Fruit fly (Drosophila melanogaster) whole organism, embryonic: ENCODE measurements around the gene Rpp14b.

Source experiments
- Abd-B ChIP-seq: fragments of 200-800 bp; sonication (Bioruptor generic); optimal IDR thresholded peaks from 2 replicates; lab custom pipeline; 2018; ENCODE audit warnings: missing biosample characterization, mild to moderate bottlenecking, missing genetic modification characterization, moderate library complexity
- Aef1 ChIP-seq: fragments of 200-800 bp; sonication (Bioruptor generic); IDR thresholded peaks from 3 replicates; pipeline ENCODE4 v1.3.6; 2022; ENCODE audit warnings: missing biosample characterization, missing genetic modification characterization
- Atf6 ChIP-seq: fragments of 200-800 bp; sonication (Bioruptor generic); IDR thresholded peaks from 2 replicates; pipeline ENCODE4 v1.3.6; 2022; ENCODE audit warnings: missing biosample characterization, missing genetic modification characterization
- Awh ChIP-seq: fragments of 200-800 bp; sonication (Bioruptor generic); IDR thresholded peaks from 2 replicates; pipeline ENCODE4, ENCODE4 v1.3.6; 2022; ENCODE audit warnings: missing biosample characterization, missing genetic modification characterization
- Blimp-1 ChIP-seq: fragments of 200-800 bp; sonication (Bioruptor generic); optimal IDR thresholded peaks from 3 replicates; lab custom pipeline; 2018; ENCODE audit warnings: missing biosample characterization, missing genetic modification characterization, mild to moderate bottlenecking, moderate library complexity, missing genetic modification reagents
- CG10274 ChIP-seq: fragments of 200-800 bp; sonication (Bioruptor generic); optimal IDR thresholded peaks from 3 replicates; lab custom pipeline; 2017; ENCODE audit warnings: missing biosample characterization, mild to moderate bottlenecking, missing genetic modification characterization
- CG10979 ChIP-seq: fragments of 200-800 bp; sonication (Bioruptor generic); optimal IDR thresholded peaks from 2 replicates; lab custom pipeline; 2018; ENCODE audit warnings: missing biosample characterization, mild to moderate bottlenecking, missing genetic modification characterization, moderate library complexity
- CG11085 ChIP-seq: fragments of 200-800 bp; sonication (Bioruptor generic); IDR thresholded peaks from 2 replicates; pipeline ENCODE4 v1.3.6; 2022; ENCODE audit warnings: missing biosample characterization, missing genetic modification characterization
- CG12071 ChIP-seq: fragments of 200-800 bp; sonication (Bioruptor generic); optimal IDR thresholded peaks from 3 replicates; lab custom pipeline; 2018; ENCODE audit warnings: missing biosample characterization, mild to moderate bottlenecking, missing genetic modification characterization
- CG13424 ChIP-seq: fragments of 200-800 bp; sonication (Bioruptor generic); optimal IDR thresholded peaks from 2 replicates; lab custom pipeline; 2019; ENCODE audit warnings: missing biosample characterization, mild to moderate bottlenecking, missing genetic modification characterization, moderate library complexity
- CG1603 ChIP-seq: fragments of 200-800 bp; sonication (Bioruptor generic); optimal IDR thresholded peaks from 2 replicates; lab custom pipeline; 2019; ENCODE audit warnings: missing biosample characterization, mild to moderate bottlenecking, missing genetic modification characterization, moderate library complexity
- CG17186 ChIP-seq: fragments of 200-800 bp; sonication (Bioruptor generic); optimal IDR thresholded peaks from 3 replicates; lab custom pipeline; 2017; ENCODE audit warnings: missing biosample characterization, missing genetic modification reagents, missing genetic modification characterization
- CG17361 ChIP-seq: fragments of 200-800 bp; sonication (Bioruptor generic); IDR thresholded peaks from 3 replicates; pipeline ENCODE4 v1.3.6; 2022; ENCODE audit warnings: missing biosample characterization, missing genetic modification characterization
- CG18599 ChIP-seq: fragments of 200-800 bp; sonication (Bioruptor generic); optimal IDR thresholded peaks from 3 replicates; lab custom pipeline; 2017; ENCODE audit warnings: missing biosample characterization, missing genetic modification characterization, mild to moderate bottlenecking, moderate library complexity, missing genetic modification reagents
- CG2120 ChIP-seq: fragments of 200-800 bp; sonication (Bioruptor generic); optimal IDR thresholded peaks from 3 replicates; lab custom pipeline; 2016; ENCODE audit warnings: missing biosample characterization, missing genetic modification characterization
- CG2712 ChIP-seq: fragments of 200-800 bp; optimal IDR thresholded peaks from 3 replicates; lab custom pipeline; 2019; ENCODE audit warnings: missing biosample characterization, mild to moderate bottlenecking, missing genetic modification characterization, moderate library complexity
- CG31224 ChIP-seq: fragments of 200-800 bp; sonication (Bioruptor generic); IDR thresholded peaks from 2 replicates; pipeline ENCODE4 v1.3.6; 2022; ENCODE audit warnings: missing biosample characterization, missing genetic modification characterization
- CG8290 ChIP-seq, 3 experiments: fragments of 200-800 bp; sonication (Bioruptor generic); optimal IDR thresholded peaks; 2 replicates each; lab custom pipeline; 2016 to 2019; ENCODE audit warnings: missing biosample characterization in 3 of 3, missing genetic modification characterization in 3 of 3, mild to moderate bottlenecking in 2 of 3, moderate library complexity in 1 of 3
- Dll ChIP-seq: fragments of 200-800 bp; sonication (Bioruptor generic); IDR thresholded peaks from 4 replicates; pipeline ENCODE4 v1.3.6; 2022; ENCODE audit warnings: missing biosample characterization, missing genetic modification characterization; ENCODE audit not compliant: partially characterized antibody
- Ets65A ChIP-seq: fragments of 200-800 bp; sonication (Bioruptor generic); peaks from one replicate; lab custom pipeline; 2016; ENCODE audit warnings: missing biosample characterization, missing genetic modification characterization
- HLH3B ChIP-seq: fragments of 200-800 bp; sonication (Bioruptor generic); IDR thresholded peaks from 2 replicates; pipeline ENCODE4 v1.3.6; 2022; ENCODE audit warnings: missing biosample characterization, missing genetic modification characterization
- Lhr ChIP-seq: fragments of 200-800 bp; sonication (Bioruptor generic); optimal IDR thresholded peaks from 3 replicates; lab custom pipeline; 2017; ENCODE audit warnings: mild to moderate bottlenecking, missing biosample characterization, missing genetic modification reagents, missing genetic modification characterization
- Med ChIP-seq: fragments of 200-800 bp; sonication (Bioruptor generic); peaks from one replicate; lab custom pipeline; 2016; ENCODE audit warnings: missing biosample characterization, missing genetic modification characterization, mild to moderate bottlenecking, inconsistent platforms, moderate library complexity
- Meics ChIP-seq: fragments of 200-800 bp; sonication (Bioruptor generic); optimal IDR thresholded peaks from 2 replicates; lab custom pipeline; 2017; ENCODE audit warnings: missing biosample characterization, mild to moderate bottlenecking, missing genetic modification characterization
- Neu2 ChIP-seq: fragments of 200-800 bp; sonication (Bioruptor generic); optimal IDR thresholded peaks from 3 replicates; lab custom pipeline; 2016; ENCODE audit warnings: missing biosample characterization, missing genetic modification characterization, borderline replicate concordance
- Oli ChIP-seq: fragments of 200-800 bp; sonication (Bioruptor generic); optimal IDR thresholded peaks from 2 replicates; lab custom pipeline; 2018; ENCODE audit warnings: missing biosample characterization, mild to moderate bottlenecking, missing genetic modification characterization, moderate library complexity
- Pdp1 ChIP-seq, 2 experiments: fragments of 200-800 bp; sonication (Bioruptor generic); optimal IDR thresholded peaks; 3 replicates each; lab custom pipeline; 2016; ENCODE audit warnings: missing biosample characterization in 2 of 2, missing genetic modification characterization in 2 of 2, mild to moderate bottlenecking in 1 of 2, moderate library complexity in 1 of 2
- Sox100B ChIP-seq: fragments of 200-800 bp; sonication (Bioruptor generic); optimal IDR thresholded peaks from 3 replicates; lab custom pipeline; 2018; ENCODE audit warnings: missing biosample characterization, mild to moderate bottlenecking, missing genetic modification characterization
- Xrp1 ChIP-seq: fragments of 200-800 bp; sonication (Bioruptor generic); IDR thresholded peaks from 2 replicates; pipeline ENCODE4 v1.3.6; 2022; ENCODE audit warnings: missing biosample characterization, missing genetic modification characterization
- YL-1 ChIP-seq: fragments of 200-800 bp; sonication (Bioruptor generic); optimal IDR thresholded peaks from 3 replicates; lab custom pipeline; 2017; ENCODE audit warnings: missing biosample characterization, mild to moderate bottlenecking, missing genetic modification characterization
- ac ChIP-seq: fragments of 200-800 bp; sonication (Bioruptor generic); optimal IDR thresholded peaks from 3 replicates; lab custom pipeline; 2017; ENCODE audit warnings: missing biosample characterization, mild to moderate bottlenecking, missing genetic modification characterization
- chif ChIP-seq, 2 experiments: fragments of 200-800 bp; sonication (Bioruptor generic); optimal IDR thresholded peaks; 3 replicates each; lab custom pipeline; 2016; ENCODE audit warnings: missing biosample characterization in 2 of 2, missing genetic modification characterization in 2 of 2
- dysf ChIP-seq: fragments of 200-800 bp; sonication (Bioruptor generic); IDR thresholded peaks from 3 replicates; pipeline ENCODE4 v1.3.6; 2022; ENCODE audit warnings: missing biosample characterization, missing genetic modification characterization
- fd96Cb ChIP-seq: fragments of 200-800 bp; sonication (Bioruptor generic); optimal IDR thresholded peaks from 2 replicates; lab custom pipeline; 2018; ENCODE audit warnings: missing biosample characterization, mild to moderate bottlenecking, missing genetic modification characterization, moderate library complexity
- ftz-f1 ChIP-seq: fragments of 200-800 bp; sonication (Bioruptor generic); optimal IDR thresholded peaks from 2 replicates; lab custom pipeline; 2016; ENCODE audit warnings: missing biosample characterization, missing genetic modification characterization
- gem ChIP-seq: fragments of 200-800 bp; sonication (Bioruptor generic); optimal IDR thresholded peaks from 2 replicates; lab custom pipeline; 2019; ENCODE audit warnings: missing biosample characterization, mild to moderate bottlenecking, missing genetic modification characterization, moderate library complexity
- grau ChIP-seq: fragments of 200-800 bp; optimal IDR thresholded peaks from 3 replicates; lab custom pipeline; 2019; ENCODE audit warnings: missing biosample characterization, mild to moderate bottlenecking, missing genetic modification characterization, moderate library complexity
- lab ChIP-seq: fragments of 200-800 bp; sonication (Bioruptor generic); optimal IDR thresholded peaks from 3 replicates; lab custom pipeline; 2017; ENCODE audit warnings: missing biosample characterization, missing genetic modification characterization, mild to moderate bottlenecking, moderate library complexity, missing genetic modification reagents
- lmd ChIP-seq: fragments of 200-800 bp; sonication (Bioruptor generic); IDR thresholded peaks from 2 replicates; pipeline ENCODE4 v1.3.6; 2022; ENCODE audit warnings: missing biosample characterization, missing genetic modification characterization
- nom ChIP-seq: fragments of 200-800 bp; sonication (Bioruptor generic); optimal IDR thresholded peaks from 2 replicates; lab custom pipeline; 2017; ENCODE audit warnings: missing biosample characterization, missing genetic modification characterization, mild to moderate bottlenecking, moderate library complexity, missing genetic modification reagents
- oc ChIP-seq: fragments of 200-800 bp; sonication (Bioruptor generic); optimal IDR thresholded peaks from 2 replicates; lab custom pipeline; 2018; ENCODE audit warnings: missing biosample characterization, mild to moderate bottlenecking, missing genetic modification characterization, moderate library complexity
- p53 ChIP-seq: fragments of 200-800 bp; sonication (Bioruptor generic); optimal IDR thresholded peaks from 2 replicates; lab custom pipeline; 2016; ENCODE audit warnings: missing biosample characterization, missing genetic modification characterization
- pb ChIP-seq: fragments of 200-800 bp; sonication (Bioruptor generic); optimal IDR thresholded peaks from 3 replicates; lab custom pipeline; 2016; ENCODE audit warnings: missing biosample characterization, missing genetic modification characterization
- phol ChIP-seq: fragments of 200-800 bp; sonication (Bioruptor generic); optimal IDR thresholded peaks from 3 replicates; lab custom pipeline; 2018; ENCODE audit warnings: missing biosample characterization, mild to moderate bottlenecking, missing genetic modification characterization, moderate library complexity
- prd ChIP-seq, 3 experiments: fragments of >200 bp in 2 of 3; fragments of 200-800 bp in 1 of 3; sonication (Bioruptor generic) in 1 of 3; optimal IDR thresholded peaks in 2 of 3; IDR thresholded peaks in 1 of 3; 2 replicates in 2 of 3; 3 replicates in 1 of 3; pipeline versions ENCODE4 v1.3.6 to Lab custom; 2017 to 2022; ENCODE audit warnings: missing biosample characterization in 1 of 3, missing genetic modification characterization in 1 of 3
- row ChIP-seq: fragments of 200-800 bp; sonication (Bioruptor generic); IDR thresholded peaks from 3 replicates; pipeline ENCODE4 v1.3.6; 2022; ENCODE audit warnings: missing biosample characterization, missing genetic modification characterization
- shn ChIP-seq: fragments of 200-800 bp; sonication (Bioruptor generic); optimal IDR thresholded peaks from 3 replicates; lab custom pipeline; 2016; ENCODE audit warnings: missing biosample characterization, missing genetic modification characterization
- unpg ChIP-seq: fragments of 200-800 bp; sonication (Bioruptor generic); optimal IDR thresholded peaks from 3 replicates; lab custom pipeline; 2018; ENCODE audit warnings: missing biosample characterization, mild to moderate bottlenecking, missing genetic modification characterization, moderate library complexity

The Rpp14b gene

dm6 chr3R:30083215-30083614 lies 27.5 kb downstream of the Rpp14b start (continued):
- TF ChIP-seq CG17361 (GFP tag; lab: Robert Waterston, UW): 0 out of 3 replicates have a peak, but pooled peaks have one; percentile 13
- TF ChIP-seq ftz-f1 (GFP tag; lab: Kevin White, UChicago): no peak
- no peak for TF ChIP-seq nom (GFP tag; lab: Kevin White, UChicago)
- no peak for TF ChIP-seq ac (GFP tag; lab: Kevin White, UChicago)
- peak; percentile 23 for TF ChIP-seq grau
- TF ChIP-seq Abd-B: peak; percentile 26
- TF ChIP-seq CG11085 (GFP tag; lab: Robert Waterston, UW): no peak
- no peak for TF ChIP-seq CG8290 (GFP tag; optimal IDR thresholded peaks at IDR 0.05; lab: Kevin White, UChicago)
- peak in 1 of 2 experiments; percentile 4 for TF ChIP-seq CG8290 (tag; optimal IDR thresholded peaks at IDR 0.05; lab: Kevin White, UChicago)
- TF ChIP-seq CG31224 (GFP tag; lab: Robert Waterston, UW): 0 out of 2 replicates have a peak, but pooled peaks have one; percentile 18
- TF ChIP-seq Awh (GFP tag; lab: Robert Waterston, UW): peak; percentile 29; the same call in 1 of the 2 replicates
- peak; percentile 20 for TF ChIP-seq lab
- TF ChIP-seq unpg: peak; percentile 14
- no peak for TF ChIP-seq chif (GFP tag; optimal IDR thresholded peaks at IDR 0.05; lab: Kevin White, UChicago)
- peak; percentile 81 for TF ChIP-seq Ets65A (GFP tag; lab: Kevin White, UChicago)
- TF ChIP-seq phol: peak; percentile 24
- TF ChIP-seq lmd (GFP tag; lab: Robert Waterston, UW): 0 out of 2 replicates have a peak, but pooled peaks have one; percentile 32
- TF ChIP-seq Sox100B (GFP tag; lab: Kevin White, UChicago): peak; percentile 2
- peak; percentile 47 for TF ChIP-seq Med (GFP tag; lab: Kevin White, UChicago)
- TF ChIP-seq prd (optimal IDR thresholded peaks at IDR 0.05; lab: Kevin White, UChicago): no peak
- peak; percentile 26; the same call in 1 of the 3 replicates for TF ChIP-seq prd (GFP tag; IDR thresholded peaks at IDR 0.05; lab: Robert Waterston, UW)
- peak; percentile 16 for TF ChIP-seq CG1603 (tag; lab: Kevin White, UChicago)
- no peak for TF ChIP-seq YL-1
- TF ChIP-seq oc (tag; lab: Kevin White, UChicago): no peak
- TF ChIP-seq CG10274 (GFP tag; lab: Kevin White, UChicago): no peak
- 0 out of 3 replicates have a peak, but pooled peaks have one; percentile 28 for TF ChIP-seq dysf (GFP tag; lab: Robert Waterston, UW)
- no peak for TF ChIP-seq CG17186 (GFP tag; lab: Kevin White, UChicago)
- TF ChIP-seq gem (tag; lab: Kevin White, UChicago): peak; percentile 47
- TF ChIP-seq CG2120 (GFP tag; lab: Kevin White, UChicago): peak; percentile 32
- TF ChIP-seq CG12071 (GFP tag; lab: Kevin White, UChicago): no peak
- peak; percentile 15; the same call in 1 of the 2 replicates for TF ChIP-seq Xrp1 (GFP tag; lab: Robert Waterston, UW)
- TF ChIP-seq CG10979: peak; percentile 0
- TF ChIP-seq CG2712 (tag; lab: Kevin White, UChicago): peak; percentile 12
- peak; percentile 9 for TF ChIP-seq CG18599 (GFP tag; lab: Kevin White, UChicago)
- peak; percentile 25; the same call in 1 of the 2 replicates for TF ChIP-seq HLH3B (GFP tag; lab: Robert Waterston, UW)
- peak; percentile 40 for TF ChIP-seq Oli (tag; lab: Kevin White, UChicago)
- TF ChIP-seq Neu2: no peak
- TF ChIP-seq pb (GFP tag; lab: Kevin White, UChicago): no peak
- peak; percentile 24 for TF ChIP-seq Meics
- peak; percentile 40 for TF ChIP-seq Blimp-1 (GFP tag; lab: Kevin White, UChicago)
- peak; percentile 27; the same call in 1 of the 3 replicates for TF ChIP-seq row (GFP tag; lab: Robert Waterston, UW)
- TF ChIP-seq p53 (GFP tag; lab: Kevin White, UChicago): no peak
- TF ChIP-seq shn (GFP tag; lab: Kevin White, UChicago): no peak
- TF ChIP-seq fd96Cb (tag; lab: Kevin White, UChicago): peak; percentile 24
- TF ChIP-seq Aef1 (GFP tag; lab: Robert Waterston, UW): no peak
- no peak for TF ChIP-seq Dll (GFP tag; lab: Robert Waterston, UW)
- peak in 1 of 2 experiments; percentile 11 for TF ChIP-seq Pdp1 (GFP tag; optimal IDR thresholded peaks at IDR 0.05; lab: Kevin White, UChicago)
- peak; percentile 12 for TF ChIP-seq CG13424 (tag; lab: Kevin White, UChicago)
- no peak for TF ChIP-seq Atf6 (GFP tag; lab: Robert Waterston, UW)
- no peak for TF ChIP-seq Lhr (GFP tag; lab: Kevin White, UChicago)
